Worm (Caenorhabditis elegans) whole organism, L4 larva: Measurements from ENCODE around the gene T04C9.3.

ENCODE experiments used
- Y105C5A.15 ChIP-seq: fragments of 200-800 bp; sonication (Bioruptor generic); IDR thresholded peaks from 2 replicates; pipeline ENCODE4 v1.3.6; 2022; ENCODE audit warnings: missing genetic modification characterization, missing compliant biosample characterization
- ama-1 ChIP-seq: fragments of 150-350 bp; optimal IDR thresholded peaks from 2 replicates; lab custom pipeline; 2014; ENCODE audit warnings: inconsistent platforms, mixed read lengths
- ces-1 ChIP-seq: fragments of 150-350 bp; sonication (generic microtip); optimal IDR thresholded peaks from 4 replicates; lab custom pipeline; 2014; ENCODE audit warnings: missing biosample characterization, missing genetic modification reagents, missing genetic modification characterization
- dve-1 ChIP-seq: sonication (generic microtip); optimal IDR thresholded peaks from 2 replicates; lab custom pipeline; 2017; ENCODE audit warnings: antibody characterized with exemption, mild to moderate bottlenecking, missing genetic modification characterization, missing compliant biosample characterization; ENCODE audit not compliant: insufficient read depth
- egl-43 ChIP-seq: fragments of 200-800 bp; sonication (Bioruptor generic); IDR thresholded peaks from 2 replicates; pipeline ENCODE4 v1.3.6; 2022; ENCODE audit warnings: missing genetic modification reagents, missing genetic modification characterization, missing compliant biosample characterization
- jun-1 ChIP-seq: fragments of 150-350 bp; optimal IDR thresholded peaks from 2 replicates; lab custom pipeline; 2014; ENCODE audit warnings: missing biosample characterization, missing genetic modification reagents, missing genetic modification characterization
- lin-39 ChIP-seq: fragments of 150-350 bp; optimal IDR thresholded peaks from 2 replicates; lab custom pipeline; 2014; ENCODE audit warnings: missing biosample characterization, missing genetic modification reagents, missing genetic modification characterization
- mep-1 ChIP-seq: fragments of 150-350 bp; sonication (generic microtip); optimal IDR thresholded peaks from 3 replicates; lab custom pipeline; 2014; ENCODE audit warnings: missing biosample characterization, missing genetic modification characterization
- nhr-10 ChIP-seq: fragments of 150-350 bp; optimal IDR thresholded peaks from 2 replicates; lab custom pipeline; 2014; ENCODE audit warnings: missing biosample characterization, missing genetic modification characterization
- nhr-42 ChIP-seq: fragments of 200-800 bp; sonication (Bioruptor generic); IDR thresholded peaks from 2 replicates; pipeline ENCODE4 v1.3.6; 2022; ENCODE audit warnings: missing genetic modification characterization, missing compliant biosample characterization
- nhr-76 ChIP-seq: fragments of 150-350 bp; optimal IDR thresholded peaks from 2 replicates; lab custom pipeline; 2014; ENCODE audit warnings: missing biosample characterization, missing genetic modification characterization
- unc-62 ChIP-seq, 3 experiments: fragments of 150-350 bp in 1 of 3; sonication (generic microtip); optimal IDR thresholded peaks in 2 of 3; peaks in 1 of 3; 1 replicate in 1 of 3; 2 replicates in 2 of 3; lab custom pipeline; 2014 to 2017; ENCODE audit warnings: missing biosample characterization in 3 of 3, missing genetic modification characterization in 3 of 3, missing genetic modification reagents in 3 of 3, missing genotype in 1 of 3
- ztf-7 ChIP-seq: fragments of 150-350 bp; optimal IDR thresholded peaks from 2 replicates; lab custom pipeline; 2014; ENCODE audit warnings: missing biosample characterization, missing genetic modification characterization

DNA sequence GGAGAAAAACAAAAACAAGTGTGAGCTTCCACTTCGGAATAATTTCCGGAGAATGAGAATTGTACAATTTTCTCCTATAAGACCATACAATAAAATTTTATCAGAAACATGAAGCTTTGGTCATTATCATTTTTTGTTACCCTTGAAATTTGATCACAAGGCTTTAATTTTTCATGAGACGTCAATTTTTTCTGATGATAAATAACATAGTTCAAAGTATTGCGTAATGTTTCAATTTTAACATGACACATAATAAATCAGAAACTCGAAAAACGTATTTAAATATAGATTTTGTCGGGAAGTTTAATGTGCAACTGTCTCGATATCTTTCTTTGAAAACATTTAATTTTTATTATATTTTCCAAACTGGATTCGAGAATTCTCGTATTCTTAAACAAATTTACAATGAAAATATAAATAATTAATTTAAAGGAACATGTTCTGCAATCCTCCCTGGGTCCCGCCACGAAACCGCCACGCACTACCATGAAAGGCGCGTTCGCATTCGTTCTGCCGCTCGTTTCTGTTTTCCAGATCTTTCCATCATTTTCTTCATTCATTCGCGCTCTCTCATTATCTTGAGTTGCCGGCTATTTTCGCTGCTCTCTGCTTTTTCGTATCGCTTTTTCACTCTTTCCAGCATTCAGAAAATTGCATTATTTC lies 46.5 kb upstream of the T04C9.3 start:
- no peak for TF ChIP-seq nhr-76 (tag; lab: Kevin White, UChicago)
- TF ChIP-seq ama-1 (lab: Kevin White, UChicago): no peak
- no peak for TF ChIP-seq nhr-42 (GFP tag; lab: Robert Waterston, UW)
- no peak for TF ChIP-seq mep-1 (tag; lab: Kevin White, UChicago)
- TF ChIP-seq egl-43 (GFP tag; lab: Robert Waterston, UW): no peak
- no peak for TF ChIP-seq jun-1 (tag; lab: Kevin White, UChicago)
- no peak for TF ChIP-seq unc-62 (GFP tag; optimal IDR thresholded peaks at IDR 0.05 in 1 of 2; lab: Kevin White, UChicago)
- TF ChIP-seq unc-62 (tag; optimal IDR thresholded peaks at IDR 0.05; lab: Kevin White, UChicago): no peak
- no peak for TF ChIP-seq ztf-7 (tag; lab: Kevin White, UChicago)
- no peak for TF ChIP-seq nhr-10
- TF ChIP-seq ces-1: no peak
- peak; percentile 73 for TF ChIP-seq dve-1 (tag; lab: Kevin White, UChicago)
- TF ChIP-seq Y105C5A.15 (GFP tag; lab: Robert Waterston, UW): no peak
- no peak for TF ChIP-seq lin-39 (tag; lab: Kevin White, UChicago)
